Worm (Caenorhabditis elegans) whole organism, L1 larva: ENCODE data around the gene F18A11.2.

Experiments
- C16A3.4 ChIP-seq: fragments of 150-350 bp; optimal IDR thresholded peaks from 2 replicates; lab custom pipeline; 2014; ENCODE audit warnings: missing biosample characterization, missing genetic modification characterization
- aly-2 ChIP-seq: fragments of 150-350 bp; optimal IDR thresholded peaks from 2 replicates; lab custom pipeline; 2014; ENCODE audit warnings: missing biosample characterization, missing genetic modification characterization
- ama-1 ChIP-seq: fragments of 150-350 bp; optimal IDR thresholded peaks from 2 replicates; lab custom pipeline; 2014
- blmp-1 ChIP-seq: fragments of 150-350 bp; optimal IDR thresholded peaks from 2 replicates; lab custom pipeline; 2014; ENCODE audit warnings: missing biosample characterization, missing genetic modification characterization
- ceh-8 ChIP-seq: fragments of 200-800 bp; sonication (Bioruptor generic); optimal IDR thresholded peaks from 2 replicates; lab custom pipeline; 2018; ENCODE audit warnings: mild to moderate bottlenecking, missing genetic modification characterization, moderate library complexity, missing compliant biosample characterization
- ceh-82 ChIP-seq, 3 experiments: fragments of 150-350 bp in 1 of 3; sonication (generic microtip) in 2 of 3; optimal IDR thresholded peaks; 2 replicates each; lab custom pipeline; 2014 to 2017; ENCODE audit warnings: missing biosample characterization in 3 of 3, missing genetic modification characterization in 3 of 3
- ceh-88 ChIP-seq: fragments of 200-800 bp; sonication (Bioruptor generic); IDR thresholded peaks from 2 replicates; pipeline ENCODE4 v1.3.6; 2022; ENCODE audit warnings: missing genetic modification characterization, missing compliant biosample characterization
- dpl-1 ChIP-seq, 3 experiments: fragments of 150-350 bp in 2 of 3; sonication (generic microtip) in 1 of 3; optimal IDR thresholded peaks; 2 replicates each; lab custom pipeline; 2014 to 2017; ENCODE audit warnings: missing biosample characterization in 3 of 3, missing genetic modification characterization in 3 of 3, missing genetic modification reagents in 3 of 3
- efl-1 ChIP-seq, 4 experiments: fragments of 150-350 bp; optimal IDR thresholded peaks in 3 of 4; peaks in 1 of 4; 1 replicate in 1 of 4; 2 replicates in 3 of 4; lab custom pipeline; 2014; ENCODE audit warnings: missing biosample characterization in 2 of 4, missing genetic modification characterization in 2 of 4, missing genetic modification reagents in 2 of 4
- efl-3 ChIP-seq: fragments of 200-800 bp; sonication (Bioruptor generic); optimal IDR thresholded peaks from 2 replicates; lab custom pipeline; 2018; ENCODE audit warnings: mild to moderate bottlenecking, missing genetic modification characterization, missing compliant biosample characterization
- egl-13 ChIP-seq: sonication (generic microtip); optimal IDR thresholded peaks from 2 replicates; lab custom pipeline; 2016; ENCODE audit warnings: missing genotype, missing genetic modification reagents, missing genetic modification characterization, missing compliant biosample characterization
- elt-3 ChIP-seq, 6 experiments: fragments of 150-350 bp in 1 of 6; sonication (generic microtip); optimal IDR thresholded peaks; 2 replicates each; lab custom pipeline; 2017 to 2018; ENCODE audit warnings: missing biosample characterization in 6 of 6, missing genetic modification characterization in 6 of 6, inconsistent platforms in 1 of 6
- fkh-10 ChIP-seq: sonication (generic microtip); optimal IDR thresholded peaks from 2 replicates; lab custom pipeline; 2017; ENCODE audit warnings: missing biosample characterization, missing genetic modification reagents, missing genetic modification characterization
- fkh-4 ChIP-seq: sonication (generic microtip); optimal IDR thresholded peaks from 2 replicates; lab custom pipeline; 2016; ENCODE audit warnings: missing compliant biosample characterization, missing genetic modification characterization, borderline replicate concordance
- fkh-8 ChIP-seq: sonication (generic microtip); optimal IDR thresholded peaks from 2 replicates; lab custom pipeline; 2016; ENCODE audit warnings: mild to moderate bottlenecking, missing genetic modification characterization, missing compliant biosample characterization
- grh-1 ChIP-seq: fragments of 200-800 bp; sonication (Bioruptor generic); IDR thresholded peaks from 2 replicates; pipeline ENCODE4 v1.3.6; 2022; ENCODE audit warnings: missing genetic modification reagents, missing genetic modification characterization, missing compliant biosample characterization
- irx-1 ChIP-seq: sonication (generic microtip); optimal IDR thresholded peaks from 2 replicates; lab custom pipeline; 2016; ENCODE audit warnings: missing genetic modification characterization, missing compliant biosample characterization
- isw-1 ChIP-seq: fragments of 200-800 bp; sonication (Bioruptor generic); IDR thresholded peaks from 2 replicates; pipeline ENCODE4 v1.3.6; 2022; ENCODE audit warnings: missing genetic modification characterization, missing compliant biosample characterization
- jun-1 ChIP-seq: fragments of 150-350 bp; optimal IDR thresholded peaks from 2 replicates; lab custom pipeline; 2014; ENCODE audit warnings: missing biosample characterization, missing genetic modification reagents, missing genetic modification characterization
- lin-14 ChIP-seq: fragments of 200-800 bp; sonication (Bioruptor generic); optimal IDR thresholded peaks from 2 replicates; lab custom pipeline; 2018; ENCODE audit warnings: mild to moderate bottlenecking, missing genetic modification characterization, moderate library complexity, missing compliant biosample characterization
- lin-35 ChIP-seq, 2 experiments: fragments of 150-350 bp; optimal IDR thresholded peaks; 2 replicates each; lab custom pipeline; 2014; ENCODE audit warnings: missing biosample characterization in 2 of 2, missing genetic modification characterization in 2 of 2, missing genetic modification reagents in 2 of 2
- lin-39 ChIP-seq: fragments of 150-350 bp; optimal IDR thresholded peaks from 2 replicates; lab custom pipeline; 2014; ENCODE audit warnings: missing biosample characterization, missing genetic modification reagents, missing genetic modification characterization
- lir-3 ChIP-seq: sonication (generic microtip); optimal IDR thresholded peaks from 2 replicates; lab custom pipeline; 2016; ENCODE audit warnings: mild to moderate bottlenecking, missing genetic modification characterization, moderate library complexity, missing compliant biosample characterization; ENCODE audit not compliant: poor library complexity
- mab-9 ChIP-seq: fragments of 200-800 bp; sonication (Bioruptor generic); IDR thresholded peaks from 2 replicates; pipeline ENCODE4 v1.3.6; 2022; ENCODE audit warnings: missing genetic modification reagents, missing genetic modification characterization, missing compliant biosample characterization
- mep-1 ChIP-seq: fragments of 150-350 bp; optimal IDR thresholded peaks from 2 replicates; lab custom pipeline; 2014; ENCODE audit warnings: missing biosample characterization, missing genetic modification characterization
- nhr-11 ChIP-seq: fragments of 150-350 bp; optimal IDR thresholded peaks from 2 replicates; lab custom pipeline; 2014; ENCODE audit warnings: missing biosample characterization, missing genetic modification characterization
- nhr-12 ChIP-seq: sonication (generic microtip); optimal IDR thresholded peaks from 2 replicates; lab custom pipeline; 2017; ENCODE audit warnings: missing biosample characterization, missing genetic modification characterization
- nhr-19 ChIP-seq: fragments of 200-800 bp; sonication (Bioruptor generic); conservative IDR thresholded peaks from 2 replicates; pipeline ENCODE4 v1.3.6; 2022; ENCODE audit warnings: missing genetic modification characterization, missing compliant biosample characterization
- nhr-20 ChIP-seq: sonication (generic microtip); optimal IDR thresholded peaks from 2 replicates; lab custom pipeline; 2016; ENCODE audit warnings: mild to moderate bottlenecking, missing genetic modification characterization, missing compliant biosample characterization
- nhr-47 ChIP-seq: sonication (generic microtip); optimal IDR thresholded peaks from 2 replicates; lab custom pipeline; 2016; ENCODE audit warnings: mild to moderate bottlenecking, missing genetic modification characterization, moderate library complexity, missing compliant biosample characterization
- nhr-71 ChIP-seq: sonication (generic microtip); optimal IDR thresholded peaks from 2 replicates; lab custom pipeline; 2016; ENCODE audit warnings: mild to moderate bottlenecking, missing genetic modification characterization, moderate library complexity, missing compliant biosample characterization
- nhr-76 ChIP-seq: sonication (generic microtip); optimal IDR thresholded peaks from 2 replicates; lab custom pipeline; 2017; ENCODE audit warnings: missing biosample characterization, missing genetic modification characterization
- nhr-85 ChIP-seq: sonication (generic microtip); peaks from one replicate; lab custom pipeline; 2016; ENCODE audit warnings: missing genetic modification characterization, inconsistent platforms, missing compliant biosample characterization
- nhr-90 ChIP-seq: sonication (generic microtip); optimal IDR thresholded peaks from 2 replicates; lab custom pipeline; 2016; ENCODE audit warnings: mild to moderate bottlenecking, missing genetic modification characterization, missing compliant biosample characterization; ENCODE audit not compliant: poor library complexity
- pqm-1 ChIP-seq: sonication (generic microtip); optimal IDR thresholded peaks from 3 replicates; lab custom pipeline; 2017; ENCODE audit warnings: missing biosample characterization, missing genetic modification characterization
- rnt-1 ChIP-seq: sonication (generic microtip); optimal IDR thresholded peaks from 2 replicates; lab custom pipeline; 2016; ENCODE audit warnings: mild to moderate bottlenecking, missing genetic modification characterization, moderate library complexity, missing compliant biosample characterization
- snu-23 ChIP-seq: sonication (generic microtip); optimal IDR thresholded peaks from 2 replicates; lab custom pipeline; 2016; ENCODE audit warnings: missing genetic modification characterization, missing compliant biosample characterization
- swsn-7 ChIP-seq: sonication (generic microtip); optimal IDR thresholded peaks from 2 replicates; lab custom pipeline; 2016; ENCODE audit warnings: missing genetic modification characterization, missing compliant biosample characterization
- tbx-2 ChIP-seq: sonication (generic microtip); optimal IDR thresholded peaks from 2 replicates; lab custom pipeline; 2016; ENCODE audit warnings: missing genetic modification characterization, missing compliant biosample characterization
- unc-86 ChIP-seq: sonication (generic microtip); optimal IDR thresholded peaks from 2 replicates; lab custom pipeline; 2016; ENCODE audit warnings: missing genetic modification characterization, missing compliant biosample characterization
- unc-98 ChIP-seq: fragments of 200-800 bp; sonication (Bioruptor generic); IDR thresholded peaks from 2 replicates; pipeline ENCODE4 v1.3.6; 2022; ENCODE audit warnings: missing genetic modification characterization, missing compliant biosample characterization
- xbp-1 ChIP-seq: sonication (generic microtip); optimal IDR thresholded peaks from 2 replicates; lab custom pipeline; 2016; ENCODE audit warnings: missing genetic modification characterization, missing compliant biosample characterization
- zip-4 ChIP-seq: fragments of 200-800 bp; sonication (Bioruptor generic); optimal IDR thresholded peaks from 2 replicates; lab custom pipeline; 2018; ENCODE audit warnings: mild to moderate bottlenecking, missing genetic modification characterization, moderate library complexity, missing compliant biosample characterization
- ztf-11 ChIP-seq, 2 experiments: sonication (generic microtip); optimal IDR thresholded peaks; 2 replicates each; lab custom pipeline; 2016 to 2017; ENCODE audit warnings: missing genetic modification characterization in 2 of 2, missing biosample characterization in 1 of 2, missing compliant biosample characterization in 1 of 2
- ztf-4 ChIP-seq: fragments of 150-350 bp; optimal IDR thresholded peaks from 2 replicates; lab custom pipeline; 2014; ENCODE audit warnings: missing biosample characterization, missing genetic modification characterization

F18A11.2 gene

DNA sequence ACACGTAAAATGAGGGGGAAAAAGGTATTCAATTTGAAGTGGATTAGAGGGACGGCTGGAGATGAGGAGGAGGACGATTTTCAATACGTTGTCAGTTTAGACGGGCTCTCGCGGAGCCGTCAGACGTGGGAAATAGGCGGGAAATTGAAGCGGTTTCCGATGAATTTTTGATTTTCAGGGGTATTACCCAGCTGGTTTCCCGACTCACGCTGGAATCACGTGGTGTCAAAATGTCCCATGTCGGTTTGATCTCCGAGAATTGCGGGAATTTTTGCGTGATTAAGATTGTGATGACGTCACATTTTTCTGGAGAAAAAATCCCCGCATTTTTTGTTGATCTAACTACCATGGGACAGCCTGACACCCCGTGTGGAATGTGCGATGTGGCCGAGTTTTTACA is 18.8 kb upstream of the F18A11.2 start (continued):
- TF ChIP-seq aly-2, result no peak
- no peak for TF ChIP-seq lir-3
- no peak for TF ChIP-seq pqm-1 (tag; lab: Kevin White, UChicago)
- no peak for TF ChIP-seq fkh-10 (GFP tag; lab: Kevin White, UChicago)
- peak in 1 of 2 experiments; percentile 14 for TF ChIP-seq lin-35 (GFP tag; optimal IDR thresholded peaks at IDR 0.05; lab: Kevin White, UChicago)
- TF ChIP-seq efl-3 (GFP tag; lab: Kevin White, UChicago), result no peak
- TF ChIP-seq ceh-82 (tag; optimal IDR thresholded peaks at IDR 0.05; lab: Kevin White, UChicago), result no peak
- TF ChIP-seq nhr-12 (tag; lab: Kevin White, UChicago), result no peak
- peak; percentile 32 for TF ChIP-seq lin-14 (GFP tag; lab: Kevin White, UChicago)
- no peak for TF ChIP-seq ztf-4 (tag; lab: Kevin White, UChicago)
- no peak for TF ChIP-seq egl-13 (tag; lab: Kevin White, UChicago)
- peak; percentile 5 for TF ChIP-seq unc-86
- no peak for TF ChIP-seq zip-4
- no peak for TF ChIP-seq elt-3 (tag; optimal IDR thresholded peaks at IDR 0.05; lab: Kevin White, UChicago)
- TF ChIP-seq mep-1 (tag; lab: Kevin White, UChicago), result no peak
- TF ChIP-seq tbx-2 (tag; lab: Kevin White, UChicago), result no peak
- TF ChIP-seq fkh-8, result peak; percentile 78
- TF ChIP-seq, all 84 proteins: peak for 10

DNA sequence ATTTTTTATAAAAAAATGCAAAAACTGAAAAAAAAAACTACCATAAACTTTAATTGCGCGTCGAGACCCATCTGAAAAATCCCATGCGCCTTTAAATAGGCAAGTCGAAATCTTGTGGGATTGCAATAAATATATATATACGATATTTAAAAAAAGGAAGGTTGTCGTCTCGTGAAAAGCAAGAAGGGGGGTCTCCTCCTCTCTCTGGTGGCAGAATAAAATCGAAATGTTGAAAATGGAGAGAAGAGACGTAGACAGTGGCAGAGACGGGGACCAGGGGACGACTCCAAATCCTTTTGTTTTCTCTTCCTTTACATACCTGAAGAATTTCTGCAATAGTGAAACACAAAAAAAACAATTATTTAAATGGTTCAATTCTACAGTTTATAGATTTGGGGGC is 17.5 kb upstream of the F18A11.2 start, which contains the start of gene F18A11.5:
F18A11.5 (minus strand) TSS at position 321 of the 400 bp plus-strand sequence.
- TF ChIP-seq ceh-82 (tag; optimal IDR thresholded peaks at IDR 0.05; lab: Kevin White, UChicago) (peak in 1 of 3 experiments; percentile 4), ama-1 (lab: Kevin White, UChicago) (peak; percentile 23), fkh-4 (no peak), pqm-1 (tag; lab: Kevin White, UChicago) (no peak), blmp-1 (tag; lab: Kevin White, UChicago) (peak; percentile 2), nhr-85 (peak; percentile 75), nhr-71 (tag; lab: Kevin White, UChicago) (peak; percentile 32), nhr-12 (tag; lab: Kevin White, UChicago) (no peak), lin-14 (GFP tag; lab: Kevin White, UChicago) (peak; percentile 10), egl-13 (tag; lab: Kevin White, UChicago) (no peak), ceh-8 (GFP tag; lab: Kevin White, UChicago) (no peak), nhr-76 (no peak), C16A3.4 (tag; lab: Kevin White, UChicago) (no peak), tbx-2 (tag; lab: Kevin White, UChicago) (no peak), lin-35 (GFP tag; optimal IDR thresholded peaks at IDR 0.05; lab: Kevin White, UChicago) (no peak), swsn-7 (tag; lab: Kevin White, UChicago) (peak; percentile 1), nhr-19 (GFP tag; lab: Robert Waterston, UW) (no peak), snu-23 (GFP tag; lab: Kevin White, UChicago) (peak; percentile 45), aly-2 (peak; percentile 64)
- TF ChIP-seq, all 84 proteins: peak for 9

DNA sequence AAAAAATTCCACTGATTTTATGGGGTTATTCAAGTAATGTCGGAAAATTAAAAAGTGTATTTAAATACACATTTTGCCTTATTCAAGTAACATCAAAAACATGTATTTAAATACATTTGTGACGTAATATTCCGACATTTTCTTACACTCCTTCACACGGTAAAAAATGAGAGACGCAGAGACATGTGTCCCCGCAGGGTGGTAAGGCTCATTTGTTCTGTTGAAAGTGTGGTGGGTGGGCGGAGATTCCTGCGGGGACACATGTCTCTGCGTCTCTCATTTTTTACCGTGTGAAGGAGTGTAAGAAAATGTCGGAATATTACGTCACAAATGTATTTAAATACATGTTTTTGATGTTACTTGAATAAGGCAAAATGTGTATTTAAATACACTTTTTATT is 15.1 kb upstream of the F18A11.2 start:
- peak; percentile 90 for TF ChIP-seq nhr-19 (GFP tag; lab: Robert Waterston, UW)
- TF ChIP-seq nhr-85, result peak; percentile 83
- TF ChIP-seq lin-39 (tag; lab: Kevin White, UChicago), result peak; percentile 10
- peak; percentile 72 for TF ChIP-seq tbx-2 (tag; lab: Kevin White, UChicago)
- TF ChIP-seq dpl-1 (GFP tag; optimal IDR thresholded peaks at IDR 0.05; lab: Kevin White, UChicago), result peak in 2 of 3 experiments; percentile 0 to 14
- peak; percentile 51 for TF ChIP-seq snu-23 (GFP tag; lab: Kevin White, UChicago)
- TF ChIP-seq nhr-47 (tag; lab: Kevin White, UChicago), result peak; percentile 92
- TF ChIP-seq isw-1 (GFP tag; lab: Robert Waterston, UW), result peak; percentile 80
- TF ChIP-seq ceh-82 (tag; optimal IDR thresholded peaks at IDR 0.05; lab: Kevin White, UChicago), result peak; percentile 2 to 55 (median 37)
- TF ChIP-seq lin-14 (GFP tag; lab: Kevin White, UChicago), result peak; percentile 72
- TF ChIP-seq mab-9, result peak; percentile 90
- peak; percentile 6 to 32 for TF ChIP-seq lin-35 (GFP tag; optimal IDR thresholded peaks at IDR 0.05; lab: Kevin White, UChicago)
- TF ChIP-seq mep-1 (tag; lab: Kevin White, UChicago), result peak; percentile 22
- TF ChIP-seq nhr-71 (tag; lab: Kevin White, UChicago), result peak; percentile 83
- TF ChIP-seq xbp-1 (tag; lab: Kevin White, UChicago), result peak; percentile 73
- TF ChIP-seq rnt-1 (tag; lab: Kevin White, UChicago), result peak; percentile 79
- peak; percentile 69 for TF ChIP-seq ceh-88 (GFP tag; lab: Robert Waterston, UW)
- TF ChIP-seq jun-1 (tag; lab: Kevin White, UChicago), result peak; percentile 19
- peak; percentile 18 for TF ChIP-seq nhr-11 (tag; lab: Kevin White, UChicago)
- peak in 1 of 2 experiments; percentile 21 for TF ChIP-seq ztf-11 (tag; optimal IDR thresholded peaks at IDR 0.05; lab: Kevin White, UChicago)
- peak; percentile 57 for TF ChIP-seq ceh-8 (GFP tag; lab: Kevin White, UChicago)
- TF ChIP-seq swsn-7 (tag; lab: Kevin White, UChicago), result peak; percentile 97
- peak; percentile 52 for TF ChIP-seq irx-1
- TF ChIP-seq nhr-90 (tag; lab: Kevin White, UChicago), result peak; percentile 66
- TF ChIP-seq unc-98 (GFP tag; lab: Robert Waterston, UW), result peak; percentile 61
- peak; percentile 94 for TF ChIP-seq grh-1
- TF ChIP-seq efl-1 (optimal IDR thresholded peaks at IDR 0.05; lab: Kevin White, UChicago), result peak; percentile 19 to 47
- peak; percentile 25 to 80 for TF ChIP-seq efl-1 (GFP tag; optimal IDR thresholded peaks at IDR 0.05 in 1 of 2; lab: Kevin White, UChicago)
- peak; percentile 38 for TF ChIP-seq nhr-20 (tag; lab: Kevin White, UChicago)
- peak; percentile 0 for TF ChIP-seq zip-4
